Worm (Caenorhabditis elegans) whole organism, young adult: Measurements from ENCODE around the gene Y57G11C.22.
"Not testable (repeated sequence)": the region's sequence is repeated elsewhere in the genome, so short reads cannot be mapped to it uniquely, and the experiment has no call there.

ENCODE experiments used
- F23B12.7 ChIP-seq: sonication (generic microtip); optimal IDR thresholded peaks from 2 replicates; lab custom pipeline; 2017; ENCODE audit warnings: missing genetic modification characterization, mild to moderate bottlenecking, missing compliant biosample characterization, antibody characterized with exemption, moderate library complexity; ENCODE audit not compliant: insufficient read depth
- ama-1 ChIP-seq, 3 experiments: fragments of 150-350 bp in 1 of 3; sonication (generic microtip) in 2 of 3; optimal IDR thresholded peaks; 2 replicates each; lab custom pipeline; 2014 to 2018; ENCODE audit warnings: missing biosample characterization in 2 of 3, missing genetic modification characterization in 2 of 3, missing genetic modification reagents in 2 of 3
- dox-1 ChIP-seq: fragments of 200-800 bp; sonication (Bioruptor generic); IDR thresholded peaks from 2 replicates; pipeline ENCODE4 v1.3.6; 2022; ENCODE audit warnings: missing genetic modification reagents, missing genetic modification characterization, missing compliant biosample characterization
- egl-44 ChIP-seq: fragments of 200-800 bp; sonication (Bioruptor generic); IDR thresholded peaks from 2 replicates; pipeline ENCODE4 v1.3.6; 2022; ENCODE audit warnings: missing genetic modification reagents, missing genetic modification characterization, missing compliant biosample characterization
- fkh-3 ChIP-seq: sonication (generic microtip); optimal IDR thresholded peaks from 2 replicates; lab custom pipeline; 2016; ENCODE audit warnings: mild to moderate bottlenecking, missing genetic modification characterization, missing compliant biosample characterization
- nfya-2 ChIP-seq: fragments of 200-800 bp; sonication (Bioruptor generic); IDR thresholded peaks from 2 replicates; pipeline ENCODE4 v1.3.6; 2022; ENCODE audit warnings: missing genetic modification reagents, missing genetic modification characterization, missing compliant biosample characterization
- tbx-9 ChIP-seq: sonication (generic microtip); optimal IDR thresholded peaks from 2 replicates; lab custom pipeline; 2016; ENCODE audit warnings: borderline replicate concordance, missing genetic modification characterization, inconsistent platforms, missing compliant biosample characterization

DNA sequence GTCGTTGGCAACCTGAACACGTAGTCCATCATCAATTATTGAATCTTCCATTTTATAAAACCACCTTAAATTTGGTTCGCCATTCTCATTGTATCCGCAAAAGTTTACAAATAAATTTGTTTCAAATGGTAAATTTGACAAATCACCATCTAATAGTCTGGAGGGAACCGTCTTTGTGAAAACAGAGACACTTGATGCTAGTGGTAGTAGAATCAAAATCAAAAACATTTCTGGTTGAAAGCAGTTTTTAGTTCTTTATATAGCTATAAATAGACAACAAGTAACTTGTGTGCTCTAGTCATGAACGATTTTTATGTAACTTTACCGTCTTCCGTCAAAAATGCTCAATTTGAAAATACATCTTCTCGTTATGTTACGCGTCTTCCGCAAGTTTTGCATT lies 6.1 kb downstream of the Y57G11C.22 start, which contains the start of gene Y57G11C.20:
- TF ChIP-seq ama-1 (optimal IDR thresholded peaks at IDR 0.05; lab: Kevin White, UChicago); ama-1 (GFP tag; optimal IDR thresholded peaks at IDR 0.05; lab: Kevin White, UChicago); fkh-3 (tag; lab: Kevin White, UChicago); nfya-2 (GFP tag; lab: Robert Waterston, UW); F23B12.7; tbx-9 (tag; lab: Kevin White, UChicago); egl-44 (GFP tag; lab: Robert Waterston, UW); dox-1: not testable (repeated sequence)
